Worm (Caenorhabditis elegans): Measurements from ENCODE around the gene arrd-5.

- no peak for TF ChIP-seq ceh-6 (GFP tag; optimal IDR thresholded peaks at IDR 0.05)
- no peak for TF ChIP-seq Y22D7AL.16 (tag; optimal IDR thresholded peaks at IDR 0.05)
- no peak for TF ChIP-seq ama-1 (optimal IDR thresholded peaks at IDR 0.05)
- no peak for TF ChIP-seq ceh-48 (tag; optimal IDR thresholded peaks at IDR 0.05)
- no peak for TF ChIP-seq pha-4 (tag; optimal IDR thresholded peaks at IDR 0.05)
- no peak for TF ChIP-seq fax-1 (tag; optimal IDR thresholded peaks at IDR 0.05)
- no peak for TF ChIP-seq dmd-4 (tag; optimal IDR thresholded peaks at IDR 0.05; ENCODE audit: borderline replicate concordance)
- TF ChIP-seq ets-4 (tag; optimal IDR thresholded peaks at IDR 0.05), result no peak
- TF ChIP-seq tbx-7 (tag; optimal IDR thresholded peaks at IDR 0.05), result no peak
- TF ChIP-seq pax-1 (tag; optimal IDR thresholded peaks at IDR 0.05), result no peak
- no peak for TF ChIP-seq nfya-1 (tag; optimal IDR thresholded peaks at IDR 0.05)
Measured at ce11 chrII:9857791-9858190, 22.8 kb downstream of the arrd-5 start, which contains the start of gene chil-6.

Data from whole organism, late embryonic.